Fruit fly (Drosophila melanogaster): ENCODE measurements around the gene CG8087.

Gene CG8087

dm6 chr3R:14590753-14591535, 26.3 kb upstream of the CG8087 start (continued):
- TF ChIP-seq CG6254 (GFP tag; optimal IDR thresholded peaks at IDR 0.05) (peak; percentile 93), al (GFP tag; IDR thresholded peaks at IDR 0.05) (no peak), CG1529 (GFP tag; optimal IDR thresholded peaks at IDR 0.05) (peak; percentile 83), gsb-n (tag; optimal IDR thresholded peaks at IDR 0.05) (peak; percentile 97), wdn (GFP tag; IDR thresholded peaks at IDR 0.05) (no peak), CG7963 (GFP tag; IDR thresholded peaks at IDR 0.05; ENCODE audit: partially characterized antibody) (no peak), da (GFP tag; optimal IDR thresholded peaks at IDR 0.05) (no peak), CG13424 (tag; optimal IDR thresholded peaks at IDR 0.05) (peak; percentile 90), CG17328 (GFP tag; IDR thresholded peaks at IDR 0.05) (peak; percentile 85), chn (GFP tag; optimal IDR thresholded peaks at IDR 0.05) (peak; percentile 47), grau (tag; optimal IDR thresholded peaks at IDR 0.05) (peak; percentile 87), CG10366 (GFP tag; IDR thresholded peaks at IDR 0.05) (peak; percentile 52), ranshi (GFP tag; IDR thresholded peaks at IDR 0.05) (peak; percentile 58; the same call in 1 of the 2 replicates), mam (GFP tag; optimal IDR thresholded peaks at IDR 0.05) (no peak), Bdp1 (GFP tag; optimal IDR thresholded peaks at IDR 0.05) (no peak), Max (GFP tag; optimal IDR thresholded peaks at IDR 0.05) (peak; percentile 73), tin (GFP tag; optimal IDR thresholded peaks at IDR 0.05) (peak; percentile 84), CG13296 (GFP tag; optimal IDR thresholded peaks at IDR 0.05) (peak; percentile 16), NFAT (GFP tag; IDR thresholded peaks at IDR 0.05) (no peak), Oaz (GFP tag; IDR thresholded peaks at IDR 0.05) (no peak), TFAM (GFP tag; optimal IDR thresholded peaks at IDR 0.05) (peak; percentile 59), dmrt99B (tag; optimal IDR thresholded peaks at IDR 0.05) (peak; percentile 85), CG1603 (tag; optimal IDR thresholded peaks at IDR 0.05) (peak; percentile 54), CG3995 (GFP tag; optimal IDR thresholded peaks at IDR 0.05) (no peak), MBD-R2 (GFP tag; IDR thresholded peaks at IDR 0.05) (no peak), pan (optimal IDR thresholded peaks at IDR 0.05) (no peak), pan (GFP tag; optimal IDR thresholded peaks at IDR 0.05 in 1 of 2, IDR thresholded peaks at IDR 0.05 in 1 of 2) (peak in 1 of 2 experiments; percentile 66), row (GFP tag; IDR thresholded peaks at IDR 0.05) (peak; percentile 82), tgo (GFP tag; IDR thresholded peaks at IDR 0.05) (peak; percentile 71), CG14050 (GFP tag; IDR thresholded peaks at IDR 0.05) (no peak), CG7271 (tag; optimal IDR thresholded peaks at IDR 0.05) (peak; percentile 90), Deaf1 (tag; optimal IDR thresholded peaks at IDR 0.05) (peak; percentile 61), Dp (GFP tag; optimal IDR thresholded peaks at IDR 0.05) (no peak), sug (tag; optimal IDR thresholded peaks at IDR 0.05) (peak; percentile 41), Atf3 (GFP tag; optimal IDR thresholded peaks at IDR 0.05) (no peak), CG1602 (GFP tag; optimal IDR thresholded peaks at IDR 0.05) (peak; percentile 92), Hr39 (optimal IDR thresholded peaks at IDR 0.05) (peak; percentile 99), pzg (GFP tag; optimal IDR thresholded peaks at IDR 0.05) (no peak), Awh (GFP tag; IDR thresholded peaks at IDR 0.05) (peak; percentile 69), Fer3 (tag; optimal IDR thresholded peaks at IDR 0.05) (peak; percentile 42), CG1832 (GFP tag; optimal IDR thresholded peaks at IDR 0.05) (peak; percentile 67), Spps (tag; optimal IDR thresholded peaks at IDR 0.05) (peak; percentile 93), Mad (GFP tag; optimal IDR thresholded peaks at IDR 0.05) (no peak), gem (tag; optimal IDR thresholded peaks at IDR 0.05) (peak; percentile 96), Elba2 (GFP tag; optimal IDR thresholded peaks at IDR 0.05) (peak; percentile 64), ci (GFP tag; IDR thresholded peaks at IDR 0.05) (peak; percentile 62; the same call in 1 of the 3 replicates), E2f1 (GFP tag; IDR thresholded peaks at IDR 0.05) (peak; percentile 56), CG14710 (tag; optimal IDR thresholded peaks at IDR 0.05) (peak; percentile 98), hkb (optimal IDR thresholded peaks at IDR 0.05) (no peak), hkb (GFP tag; IDR thresholded peaks at IDR 0.05) (peak; percentile 80), CG11696 (GFP tag; IDR thresholded peaks at IDR 0.05) (no peak; the same call in 1 of the 2 replicates)

All from whole organism, embryonic.